Fruit fly (Drosophila melanogaster) whole organism, embryonic: ENCODE measurements around the gene CG17027.
A peak's percentile ranks its signal among the peaks of the same experiment; 100 is the strongest.

ENCODE experiments used
- ATbp ChIP-seq: fragments of 200-800 bp; sonication (Bioruptor generic); optimal IDR thresholded peaks from 2 replicates; lab custom pipeline; 2017; ENCODE audit warnings: missing biosample characterization, mild to moderate bottlenecking, missing genetic modification characterization, missing genetic modification reagents
- Awh ChIP-seq: fragments of 200-800 bp; sonication (Bioruptor generic); IDR thresholded peaks from 2 replicates; pipeline ENCODE4, ENCODE4 v1.3.6; 2022; ENCODE audit warnings: missing biosample characterization, missing genetic modification characterization
- CG10209 ChIP-seq: fragments of 200-800 bp; sonication (Bioruptor generic); optimal IDR thresholded peaks from 3 replicates; lab custom pipeline; 2017; ENCODE audit warnings: missing biosample characterization, mild to moderate bottlenecking, missing genetic modification characterization, missing genetic modification reagents
- CG10274 ChIP-seq: fragments of 200-800 bp; sonication (Bioruptor generic); optimal IDR thresholded peaks from 3 replicates; lab custom pipeline; 2017; ENCODE audit warnings: missing biosample characterization, mild to moderate bottlenecking, missing genetic modification characterization
- CG12769 ChIP-seq: fragments of 200-800 bp; sonication (Bioruptor generic); optimal IDR thresholded peaks from 2 replicates; lab custom pipeline; 2019; ENCODE audit warnings: missing biosample characterization, mild to moderate bottlenecking, missing genetic modification characterization, moderate library complexity
- CG13894 ChIP-seq: fragments of 200-800 bp; sonication (Bioruptor generic); optimal IDR thresholded peaks from 3 replicates; lab custom pipeline; 2018; ENCODE audit warnings: missing biosample characterization, mild to moderate bottlenecking, missing genetic modification characterization, moderate library complexity
- CG14441 ChIP-seq: fragments of 200-800 bp; sonication (Bioruptor generic); IDR thresholded peaks from 2 replicates; pipeline ENCODE4 v1.3.6; 2022; ENCODE audit warnings: missing biosample characterization, missing genetic modification characterization
- CG14860 ChIP-seq: fragments of 200-800 bp; sonication (Bioruptor generic); IDR thresholded peaks from 3 replicates; pipeline ENCODE4 v1.3.6; 2022; ENCODE audit warnings: missing biosample characterization, missing genetic modification characterization; ENCODE audit not compliant: partially characterized antibody
- CG15696 ChIP-seq: fragments of 200-800 bp; sonication (Bioruptor generic); optimal IDR thresholded peaks from 2 replicates; lab custom pipeline; 2019; ENCODE audit warnings: missing biosample characterization, mild to moderate bottlenecking, missing genetic modification characterization, moderate library complexity
- CG2199 ChIP-seq: fragments of 200-800 bp; sonication (Bioruptor generic); IDR thresholded peaks from 3 replicates; pipeline ENCODE4 v1.3.6; 2022; ENCODE audit warnings: missing biosample characterization, missing genetic modification characterization
- CG2889 ChIP-seq: fragments of 200-800 bp; sonication (Bioruptor generic); IDR thresholded peaks from 3 replicates; pipeline ENCODE4 v1.3.6; 2022; ENCODE audit warnings: missing biosample characterization, missing genetic modification characterization
- CG3838 ChIP-seq: fragments of 200-800 bp; sonication (Bioruptor generic); optimal IDR thresholded peaks from 3 replicates; lab custom pipeline; 2016; ENCODE audit warnings: missing biosample characterization, missing genetic modification characterization
- CG5180 ChIP-seq: fragments of 200-800 bp; sonication (Bioruptor generic); optimal IDR thresholded peaks from 3 replicates; lab custom pipeline; 2017; ENCODE audit warnings: missing biosample characterization, missing genetic modification characterization, mild to moderate bottlenecking, moderate library complexity, missing genetic modification reagents
- CG7357 ChIP-seq: fragments of 200-800 bp; sonication (Bioruptor generic); IDR thresholded peaks from 3 replicates; pipeline ENCODE4 v1.3.6; 2022; ENCODE audit warnings: missing biosample characterization, missing genetic modification characterization
- CG9437 ChIP-seq: fragments of 200-800 bp; sonication (Bioruptor generic); optimal IDR thresholded peaks from 2 replicates; lab custom pipeline; 2018; ENCODE audit warnings: missing biosample characterization, mild to moderate bottlenecking, missing genetic modification characterization
- Chrac-16 ChIP-seq: fragments of 200-800 bp; sonication (Bioruptor generic); optimal IDR thresholded peaks from 3 replicates; lab custom pipeline; 2016; ENCODE audit warnings: missing biosample characterization, missing genetic modification characterization
- CrebB ChIP-seq: fragments of 200-800 bp; sonication (Bioruptor generic); optimal IDR thresholded peaks from 3 replicates; lab custom pipeline; 2018; ENCODE audit warnings: missing biosample characterization, mild to moderate bottlenecking, missing genetic modification characterization
- Deaf1 ChIP-seq: fragments of 200-800 bp; optimal IDR thresholded peaks from 3 replicates; lab custom pipeline; 2019; ENCODE audit warnings: missing biosample characterization, mild to moderate bottlenecking, missing genetic modification characterization, moderate library complexity
- Dfd ChIP-seq, 2 experiments: fragments of >200 bp; optimal IDR thresholded peaks; 2 replicates each; lab custom pipeline; 2017; ENCODE audit warnings: missing biosample characterization in 2 of 2, missing genetic modification characterization in 2 of 2
- E2f1 ChIP-seq: fragments of 200-800 bp; sonication (Bioruptor generic); IDR thresholded peaks from 2 replicates; pipeline ENCODE4 v1.3.6; 2022; ENCODE audit warnings: missing biosample characterization, missing genetic modification characterization
- ERR ChIP-seq: fragments of 200-800 bp; sonication (Bioruptor generic); optimal IDR thresholded peaks from 2 replicates; lab custom pipeline; 2016; ENCODE audit warnings: missing biosample characterization, missing genetic modification characterization
- Gug ChIP-seq: fragments of 200-800 bp; sonication (Bioruptor generic); IDR thresholded peaks from 4 replicates; pipeline ENCODE4 v1.3.6; 2022; ENCODE audit warnings: missing biosample characterization, missing genetic modification characterization
- Hey ChIP-seq: fragments of 200-800 bp; sonication (Bioruptor generic); optimal IDR thresholded peaks from 3 replicates; lab custom pipeline; 2018; ENCODE audit warnings: missing biosample characterization, mild to moderate bottlenecking, missing genetic modification characterization
- HmgZ ChIP-seq: fragments of 200-800 bp; sonication (Bioruptor generic); optimal IDR thresholded peaks from 2 replicates; lab custom pipeline; 2018; ENCODE audit warnings: missing biosample characterization, mild to moderate bottlenecking, missing genetic modification characterization
- Hsf ChIP-seq: fragments of 200-800 bp; sonication (Bioruptor generic); optimal IDR thresholded peaks from 3 replicates; lab custom pipeline; 2016; ENCODE audit warnings: missing biosample characterization, missing genetic modification characterization
- MBD-R2 ChIP-seq: fragments of 200-800 bp; sonication (Bioruptor generic); IDR thresholded peaks from 2 replicates; pipeline ENCODE4 v1.3.6; 2022; ENCODE audit warnings: missing biosample characterization, missing genetic modification characterization
- Mes4 ChIP-seq: fragments of 200-800 bp; sonication (Bioruptor generic); optimal IDR thresholded peaks from 2 replicates; lab custom pipeline; 2016; ENCODE audit warnings: missing biosample characterization, missing genetic modification characterization
- NfI ChIP-seq: fragments of 200-800 bp; sonication (Bioruptor generic); optimal IDR thresholded peaks from 3 replicates; lab custom pipeline; 2018; ENCODE audit warnings: missing biosample characterization, mild to moderate bottlenecking, missing genetic modification characterization, moderate library complexity
- Ssrp ChIP-seq: fragments of 200-800 bp; sonication (Bioruptor generic); optimal IDR thresholded peaks from 2 replicates; lab custom pipeline; 2018; ENCODE audit warnings: missing biosample characterization, mild to moderate bottlenecking, missing genetic modification characterization, moderate library complexity
- Taf1 ChIP-seq: fragments of 200-800 bp; sonication (Bioruptor generic); IDR thresholded peaks from 2 replicates; pipeline ENCODE4 v1.3.6; 2022; ENCODE audit warnings: missing biosample characterization, missing genetic modification characterization
- br ChIP-seq: fragments of >200 bp; optimal IDR thresholded peaks from 2 replicates; lab custom pipeline; 2017
- cg ChIP-seq: fragments of 200-800 bp; sonication (Bioruptor generic); optimal IDR thresholded peaks from 3 replicates; lab custom pipeline; 2019; ENCODE audit warnings: missing biosample characterization, mild to moderate bottlenecking, missing genetic modification characterization, moderate library complexity
- emc ChIP-seq: fragments of 200-800 bp; sonication (Bioruptor generic); optimal IDR thresholded peaks from 2 replicates; lab custom pipeline; 2016; ENCODE audit warnings: missing biosample characterization, missing genetic modification characterization
- ewg ChIP-seq: fragments of 200-800 bp; sonication (Bioruptor generic); optimal IDR thresholded peaks from 3 replicates; lab custom pipeline; 2017; ENCODE audit warnings: mild to moderate bottlenecking, missing biosample characterization, missing genetic modification reagents, missing genetic modification characterization
- fd3F ChIP-seq: fragments of 200-800 bp; sonication (Bioruptor generic); optimal IDR thresholded peaks from 2 replicates; lab custom pipeline; 2018; ENCODE audit warnings: missing biosample characterization, mild to moderate bottlenecking, missing genetic modification characterization, moderate library complexity
- gcm ChIP-seq: fragments of 200-800 bp; sonication (Bioruptor generic); optimal IDR thresholded peaks from 2 replicates; lab custom pipeline; 2019; ENCODE audit warnings: missing biosample characterization, mild to moderate bottlenecking, missing genetic modification characterization, moderate library complexity
- gsb-n ChIP-seq: fragments of 200-800 bp; sonication (Bioruptor generic); optimal IDR thresholded peaks from 3 replicates; lab custom pipeline; 2018; ENCODE audit warnings: missing biosample characterization, mild to moderate bottlenecking, missing genetic modification characterization
- ham ChIP-seq: fragments of 200-800 bp; sonication (Bioruptor generic); IDR thresholded peaks from 2 replicates; pipeline ENCODE4 v1.3.6; 2022; ENCODE audit warnings: missing biosample characterization, missing genetic modification characterization
- lilli ChIP-seq: fragments of 200-800 bp; sonication (Bioruptor generic); optimal IDR thresholded peaks from 3 replicates; lab custom pipeline; 2016; ENCODE audit warnings: missing biosample characterization, missing genetic modification characterization
- lov ChIP-seq, 2 experiments: fragments of 200-800 bp in 1 of 2; fragments of >200 bp in 1 of 2; sonication (Bioruptor generic) in 1 of 2; IDR thresholded peaks in 1 of 2; optimal IDR thresholded peaks in 1 of 2; 2 replicates in 1 of 2; 3 replicates in 1 of 2; pipeline versions ENCODE4 v1.3.6 to Lab custom; 2017 to 2022; ENCODE audit warnings: missing biosample characterization in 1 of 2, missing genetic modification characterization in 1 of 2
- org-1 ChIP-seq: fragments of 200-800 bp; sonication (Bioruptor generic); optimal IDR thresholded peaks from 2 replicates; lab custom pipeline; 2017; ENCODE audit warnings: missing biosample characterization, missing genetic modification characterization
- pb ChIP-seq: fragments of 200-800 bp; sonication (Bioruptor generic); optimal IDR thresholded peaks from 3 replicates; lab custom pipeline; 2016; ENCODE audit warnings: missing biosample characterization, missing genetic modification characterization
- pzg ChIP-seq: fragments of 200-800 bp; sonication (Bioruptor generic); optimal IDR thresholded peaks from 3 replicates; lab custom pipeline; 2018; ENCODE audit warnings: missing biosample characterization, mild to moderate bottlenecking, missing genetic modification characterization, moderate library complexity
- sens-2 ChIP-seq: fragments of 200-800 bp; sonication (Bioruptor generic); IDR thresholded peaks from 2 replicates; pipeline ENCODE4 v1.3.6; 2022; ENCODE audit warnings: missing biosample characterization, missing genetic modification characterization
- sisA ChIP-seq: fragments of 200-800 bp; sonication (Bioruptor generic); IDR thresholded peaks from 2 replicates; pipeline ENCODE4 v1.3.6; 2022; ENCODE audit warnings: missing biosample characterization, missing genetic modification characterization
- sr ChIP-seq: fragments of 200-800 bp; sonication (Bioruptor generic); IDR thresholded peaks from 3 replicates; pipeline ENCODE4 v1.3.6; 2022; ENCODE audit warnings: missing biosample characterization, missing genetic modification characterization
- tap ChIP-seq: fragments of 200-800 bp; optimal IDR thresholded peaks from 3 replicates; lab custom pipeline; 2019; ENCODE audit warnings: missing biosample characterization, mild to moderate bottlenecking, missing genetic modification characterization, moderate library complexity
- tio ChIP-seq: fragments of 200-800 bp; sonication (Bioruptor generic); optimal IDR thresholded peaks from 2 replicates; lab custom pipeline; 2017; ENCODE audit warnings: missing biosample characterization, missing genetic modification characterization, inconsistent platforms
- zen2 ChIP-seq: fragments of 200-800 bp; sonication (Bioruptor generic); IDR thresholded peaks from 3 replicates; pipeline ENCODE4 v1.3.6; 2022; ENCODE audit warnings: missing biosample characterization, missing genetic modification characterization; ENCODE audit not compliant: partially characterized antibody

The CG17027 gene

DNA sequence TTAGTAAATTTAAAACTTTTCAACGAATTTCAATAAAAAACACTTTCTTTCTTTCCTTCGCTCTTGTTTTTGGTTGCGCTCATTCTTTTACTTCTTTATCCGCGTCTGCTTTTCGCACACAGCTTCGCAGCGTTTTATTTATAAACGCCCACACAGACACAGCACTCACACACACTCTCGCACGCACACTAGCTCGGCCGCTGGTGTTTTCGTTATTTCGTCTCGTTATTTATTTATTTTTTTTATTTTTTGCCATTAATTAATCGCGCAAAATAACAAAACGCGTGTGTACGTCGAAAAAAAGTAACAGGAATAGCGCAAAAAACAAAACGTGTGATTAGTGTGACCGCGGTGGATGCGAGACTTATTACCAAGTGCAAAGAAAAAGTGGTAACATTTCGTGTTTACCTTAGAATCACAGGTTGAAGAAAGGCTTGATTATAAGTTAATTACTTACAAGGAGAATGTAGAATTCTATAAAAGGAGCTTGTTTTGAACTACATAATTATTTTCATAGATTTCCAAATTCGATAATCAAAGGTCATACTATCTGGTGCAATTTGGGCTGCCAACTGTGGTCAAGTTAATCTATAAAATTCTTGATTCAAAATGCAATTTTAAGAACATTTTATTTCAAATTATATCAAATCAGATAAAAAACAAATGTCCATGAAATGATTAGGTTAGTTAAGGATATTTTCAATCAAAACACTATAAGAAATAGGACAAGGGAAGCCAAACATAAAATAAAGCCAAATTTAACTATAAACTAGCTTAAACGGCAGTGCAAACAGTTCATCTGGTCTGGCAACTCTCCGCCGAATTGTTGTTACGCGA, 24.7 kb downstream of the CG17027 start, which contains the start of the genes hzg and mRpS31 (continued):
- TF ChIP-seq ERR (GFP tag; lab: Kevin White, UChicago) (no peak), CG15696 (tag; lab: Kevin White, UChicago) (peak; percentile 52), Chrac-16 (GFP tag; lab: Kevin White, UChicago) (peak; percentile 60), CG10274 (GFP tag; lab: Kevin White, UChicago) (no peak), HmgZ (tag; lab: Kevin White, UChicago) (peak; percentile 47), gcm (GFP tag; lab: Kevin White, UChicago) (no peak), sisA (peak; percentile 17; the same call in 1 of the 2 replicates), pb (GFP tag; lab: Kevin White, UChicago) (peak; percentile 12), CG14441 (GFP tag; lab: Robert Waterston, UW) (no peak), CG2199 (GFP tag; lab: Robert Waterston, UW) (no peak), MBD-R2 (GFP tag; lab: Robert Waterston, UW) (peak; percentile 49; the same call in 1 of the 2 replicates), CrebB (tag; lab: Kevin White, UChicago) (no peak), fd3F (GFP tag; lab: Kevin White, UChicago) (no peak), gsb-n (tag; lab: Kevin White, UChicago) (peak; percentile 20), Gug (peak; percentile 19; the same call in 1 of the 4 replicates), CG5180 (GFP tag; lab: Kevin White, UChicago) (no peak), Awh (GFP tag; lab: Robert Waterston, UW) (peak; percentile 53; the same call in 1 of the 2 replicates), tap (tag; lab: Kevin White, UChicago) (peak; percentile 22), CG12769 (tag; lab: Kevin White, UChicago) (no peak), CG3838 (GFP tag; lab: Kevin White, UChicago) (peak; percentile 32), sr (GFP tag; lab: Robert Waterston, UW) (peak; percentile 61; the same call in 1 of the 3 replicates), Deaf1 (tag; lab: Kevin White, UChicago) (peak; percentile 25), Mes4 (GFP tag; lab: Kevin White, UChicago) (no peak), ewg (GFP tag; lab: Kevin White, UChicago) (no peak), ham (no peak), E2f1 (no peak), emc (peak; percentile 23), Dfd (GFP tag; optimal IDR thresholded peaks at IDR 0.05; lab: Kevin White, UChicago) (no peak), Hey (tag; lab: Kevin White, UChicago) (no peak), CG7357 (no peak), CG2889 (GFP tag; lab: Robert Waterston, UW) (no peak), cg (peak; percentile 62), tio (GFP tag; lab: Kevin White, UChicago) (no peak), Hsf (peak; percentile 67), org-1 (no peak), NfI (GFP tag; lab: Kevin White, UChicago) (peak; percentile 44), lov (optimal IDR thresholded peaks at IDR 0.05; lab: Kevin White, UChicago) (no peak), lov (GFP tag; IDR thresholded peaks at IDR 0.05; lab: Robert Waterston, UW) (no peak), Ssrp (peak; percentile 55), sens-2 (GFP tag; lab: Robert Waterston, UW) (no peak), br (no peak), CG9437 (peak; percentile 23), pzg (GFP tag; lab: Kevin White, UChicago) (peak; percentile 61), CG14860 (no peak), zen2 (GFP tag; lab: Robert Waterston, UW) (no peak), lilli (GFP tag; lab: Kevin White, UChicago) (peak; percentile 72), Taf1 (peak; percentile 54; the same call in 1 of the 2 replicates), ATbp (GFP tag; lab: Kevin White, UChicago) (no peak), CG13894 (tag; lab: Kevin White, UChicago) (peak; percentile 44), CG10209 (peak; percentile 34)
